Worm (Caenorhabditis elegans): ENCODE measurements around the gene clec-246.
"Not testable (repeated sequence)": the region's sequence is repeated elsewhere in the genome, so short reads cannot be mapped to it uniquely, and the experiment has no call there.

clec-246 gene

ce11 chrV:18195006-18195405 lies 5.7 kb downstream of the clec-246 start, which contains the start of gene F16H6.3:
Gene F16H6.3, plus strand, starts transcription at chrV:18195306.
- TF ChIP-seq mdl-1 (tag; optimal IDR thresholded peaks at IDR 0.05) (no peak), jun-1 (tag; optimal IDR thresholded peaks at IDR 0.05) (no peak)

DNA sequence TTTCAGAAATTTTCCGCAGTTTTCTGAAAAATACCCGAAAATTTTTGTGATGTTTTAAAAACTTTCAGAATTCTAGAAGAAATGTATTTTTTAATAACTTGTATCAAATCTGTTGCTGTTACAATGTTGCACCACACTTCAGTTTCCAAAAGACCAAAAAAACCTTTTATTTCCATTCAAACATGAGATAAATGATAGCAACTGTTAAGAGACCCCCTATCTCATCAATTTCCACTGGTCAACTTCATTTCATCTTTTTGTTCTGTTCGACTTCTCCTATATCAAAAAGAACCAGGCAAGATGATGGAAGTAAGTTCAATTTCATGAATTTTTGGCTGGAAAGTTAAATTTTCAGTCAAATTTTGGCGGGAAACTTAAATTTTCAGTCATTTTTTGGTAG lies 9.1 kb downstream of the clec-246 start, which contains the start of gene F16H6.4:
Gene F16H6.4, plus strand, starts transcription at position 301 of the 400 bp plus-strand sequence.
- TF ChIP-seq nhr-28 (tag; optimal IDR thresholded peaks at IDR 0.05) (no peak), nhr-43 (tag; optimal IDR thresholded peaks at IDR 0.05; ENCODE audit: poor library complexity, severe bottlenecking) (no peak), egl-27 (tag; optimal IDR thresholded peaks at IDR 0.05) (no peak), nhr-237 (tag; optimal IDR thresholded peaks at IDR 0.05) (no peak), sea-2 (GFP tag; optimal IDR thresholded peaks at IDR 0.05) (no peak), mdl-1 (tag; optimal IDR thresholded peaks at IDR 0.05) (no peak), R02D3.7 (tag; optimal IDR thresholded peaks at IDR 0.05) (no peak), unc-62 (GFP tag; optimal IDR thresholded peaks at IDR 0.05) (no peak), nfya-1 (tag; optimal IDR thresholded peaks at IDR 0.05; ENCODE audit: insufficient read depth) (no peak)

DNA sequence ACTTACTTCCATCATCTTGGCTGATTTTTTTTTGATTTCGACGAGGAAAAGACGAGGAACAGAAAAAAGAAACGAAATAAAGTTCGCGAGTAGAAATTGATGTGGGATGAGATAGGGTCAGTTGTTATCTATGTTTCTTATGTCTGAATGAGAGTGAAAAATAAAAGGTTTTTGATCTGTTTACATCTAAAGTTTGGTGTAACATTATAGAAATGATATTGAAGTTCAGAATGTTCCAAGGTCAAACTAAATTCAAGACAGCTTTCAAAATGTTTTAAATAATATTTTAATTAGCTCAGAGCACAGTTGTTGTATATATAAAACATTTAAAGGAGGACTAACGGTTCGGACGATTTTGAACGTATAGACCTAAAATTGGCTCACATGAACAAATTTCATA lies 19.8 kb downstream of the clec-246 start, which contains the start of gene F16H6.7:
Gene F16H6.7, minus strand, starts transcription at position 101 of the 400 bp plus-strand sequence.
- no peak for TF ChIP-seq ztf-4 (tag; optimal IDR thresholded peaks at IDR 0.05)
- no peak for TF ChIP-seq nhr-76 (tag; optimal IDR thresholded peaks at IDR 0.05)

DNA sequence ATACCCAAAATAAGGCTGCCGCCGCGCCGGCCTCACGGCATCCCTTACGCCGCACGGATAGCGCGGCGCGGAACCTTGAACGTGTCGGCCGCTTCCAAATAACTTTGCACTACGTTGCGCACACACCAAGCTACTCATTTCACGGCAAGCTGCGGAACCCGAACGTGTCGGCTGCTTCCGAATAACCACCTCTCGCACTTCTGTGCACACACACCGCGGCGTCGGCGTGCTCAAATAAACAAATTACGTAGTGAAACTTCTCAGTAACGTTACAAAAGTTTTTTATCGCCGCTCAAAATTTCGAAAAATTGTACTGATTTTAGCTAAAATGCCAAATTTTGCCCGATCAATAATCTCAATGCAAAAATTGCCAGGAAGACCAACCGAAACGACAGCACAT lies 23.6 kb downstream of the clec-246 start:
- TF ChIP-seq unc-62 (GFP tag; optimal IDR thresholded peaks at IDR 0.05) (no peak), pha-4 (tag; optimal IDR thresholded peaks at IDR 0.05) (no peak), ceh-82 (tag; optimal IDR thresholded peaks at IDR 0.05) (no peak), fkh-2 (tag; optimal IDR thresholded peaks at IDR 0.05) (no peak), lin-39 (tag; optimal IDR thresholded peaks at IDR 0.05) (no peak), mdl-1 (tag; optimal IDR thresholded peaks at IDR 0.05) (no peak), nhr-25 (tag; optimal IDR thresholded peaks at IDR 0.05) (no peak), nhr-76 (tag; optimal IDR thresholded peaks at IDR 0.05) (no peak), ceh-9 (tag; optimal IDR thresholded peaks at IDR 0.05) (no peak), fos-1 (tag; optimal IDR thresholded peaks at IDR 0.05) (no peak), ztf-4 (tag; optimal IDR thresholded peaks at IDR 0.05) (no peak), aly-2 (tag; optimal IDR thresholded peaks at IDR 0.05) (no peak)

ce11 chrV:18216175-18216574 lies 26.9 kb downstream of the clec-246 start, which contains the start of gene F16H6.8:
Gene F16H6.8, minus strand, starts transcription at chrV:18216275.
- not testable (repeated sequence) for TF ChIP-seq nhr-76, lin-15B, elt-3 (tag; optimal IDR thresholded peaks at IDR 0.05)

- not testable (repeated sequence) for TF ChIP-seq unc-39, snpc-4, ZK546.5 (tag; optimal IDR thresholded peaks at IDR 0.05)
These were observed 27.5 kb downstream of the clec-246 start, which contains the start of gene F16H6.9 for ce11 chrV:18216784-18217183. Gene F16H6.9, plus strand, starts transcription at chrV:18217084.

- no peak for TF ChIP-seq egl-5 (tag; optimal IDR thresholded peaks at IDR 0.05)
- no peak for TF ChIP-seq skn-1 (tag; optimal IDR thresholded peaks at IDR 0.05)
- no peak for TF ChIP-seq fos-1 (tag; optimal IDR thresholded peaks at IDR 0.05)
- TF ChIP-seq ceh-9 (tag; optimal IDR thresholded peaks at IDR 0.05): no peak
- TF ChIP-seq nfya-1 (tag; optimal IDR thresholded peaks at IDR 0.05; ENCODE audit: insufficient read depth): no peak
- TF ChIP-seq elt-2 (tag; optimal IDR thresholded peaks at IDR 0.05): no peak
- TF ChIP-seq sea-2 (GFP tag; optimal IDR thresholded peaks at IDR 0.05): no peak
- no peak for TF ChIP-seq unc-39 (tag; optimal IDR thresholded peaks at IDR 0.05)
- TF ChIP-seq ceh-28 (tag; optimal IDR thresholded peaks at IDR 0.05): no peak
- no peak for TF ChIP-seq lin-15B (tag; optimal IDR thresholded peaks at IDR 0.05)
- TF ChIP-seq snpc-4 (tag; optimal IDR thresholded peaks at IDR 0.05): no peak
- TF ChIP-seq pha-4 (tag; optimal IDR thresholded peaks at IDR 0.05): no peak
These were observed 35.1 kb downstream of the clec-246 start, which contains the start of gene F16H6.10 for ce11 chrV:18224353-18224752. Gene F16H6.10, minus strand, starts transcription at chrV:18224453.

All from whole organism, L3 larva.